Fruit fly (Drosophila melanogaster): ENCODE data around the gene fbl.

The fbl gene

DNA sequence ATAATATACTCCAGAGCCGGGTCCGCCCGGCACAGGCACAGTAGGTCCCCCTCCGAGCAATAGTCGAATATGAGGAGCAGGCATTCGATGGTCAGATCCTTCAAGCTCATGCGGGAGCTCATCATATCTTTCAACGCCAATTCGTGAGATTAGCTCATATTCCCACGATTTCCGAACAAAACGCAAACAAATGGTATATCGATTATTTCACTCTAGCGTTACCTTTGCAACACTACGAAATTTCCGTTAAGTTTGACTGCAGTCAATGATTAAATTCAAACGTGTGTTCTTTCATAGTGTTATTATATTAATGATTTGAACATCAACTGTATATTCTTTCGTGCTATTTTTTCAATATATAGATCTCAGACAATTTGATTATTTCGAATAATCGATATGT, 9.1 kb downstream of the fbl start, which contains the start of gene CG33969:
Gene CG33969 (minus strand): TSS at position 197 of the 400 bp plus-strand sequence.
- TF ChIP-seq CG1620 (GFP tag; optimal IDR thresholded peaks at IDR 0.05) (peak; percentile 5), CG7101 (tag; optimal IDR thresholded peaks at IDR 0.05) (peak; percentile 22), tj (GFP tag; optimal IDR thresholded peaks at IDR 0.05) (peak; percentile 2), pad (GFP tag; optimal IDR thresholded peaks at IDR 0.05) (peak; percentile 29), ovo (GFP tag; optimal IDR thresholded peaks at IDR 0.05) (no peak), kay (GFP tag; ENCODE audit: borderline replicate concordance) (peak; percentile 49), bab1 (GFP tag; optimal IDR thresholded peaks at IDR 0.05) (peak; percentile 36), Crg-1 (GFP tag; optimal IDR thresholded peaks at IDR 0.05) (peak; percentile 18), cnc (optimal IDR thresholded peaks at IDR 0.05) (no peak)

DNA sequence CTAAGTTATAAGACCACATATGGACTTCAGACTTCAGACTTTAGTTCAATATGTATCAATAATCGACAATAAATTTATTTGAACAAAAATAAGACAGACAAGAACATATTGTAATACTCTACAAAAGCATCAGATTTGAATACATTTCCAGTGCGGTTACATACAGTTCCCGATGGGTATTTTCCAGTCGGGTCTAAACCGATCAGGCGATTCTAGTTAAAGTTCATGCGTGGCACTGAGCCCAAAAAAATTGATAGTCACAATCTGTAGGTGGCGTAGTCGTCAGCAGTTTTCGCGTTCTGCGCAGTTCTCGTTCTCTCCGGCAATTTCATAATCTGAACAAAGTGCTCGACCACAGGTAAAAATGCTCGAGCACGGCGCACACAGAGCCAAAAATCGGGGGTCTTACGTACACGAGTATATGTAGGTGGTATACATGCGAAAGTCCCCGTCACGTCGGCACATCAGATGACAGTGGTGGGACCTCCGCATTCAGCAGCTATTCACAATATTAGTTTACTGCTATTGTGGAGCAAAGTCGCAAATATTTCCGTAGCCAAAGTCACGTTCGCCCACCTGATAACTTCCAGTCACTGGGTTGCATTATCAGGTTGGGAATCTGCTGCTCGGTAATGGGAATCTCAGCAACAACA, 11.2 kb downstream of the fbl start:
- peak; percentile 46 for TF ChIP-seq Clk (GFP tag; optimal IDR thresholded peaks at IDR 0.05)
- peak in 1 of 2 experiments; percentile 29 for TF ChIP-seq cnc (optimal IDR thresholded peaks at IDR 0.05)
- TF ChIP-seq Hr96 (GFP tag; optimal IDR thresholded peaks at IDR 0.05) = peak; percentile 18
- no peak for TF ChIP-seq toe (GFP tag; optimal IDR thresholded peaks at IDR 0.05)
- peak; percentile 30 for TF ChIP-seq CG7045 (GFP tag; optimal IDR thresholded peaks at IDR 0.05)
- TF ChIP-seq CG1620 (GFP tag; optimal IDR thresholded peaks at IDR 0.05) = no peak
- no peak for TF ChIP-seq ovo (GFP tag; optimal IDR thresholded peaks at IDR 0.05)
- no peak for TF ChIP-seq Crg-1 (GFP tag; optimal IDR thresholded peaks at IDR 0.05)
- peak; percentile 60 for TF ChIP-seq CG33017 (tag; optimal IDR thresholded peaks at IDR 0.05)
- peak; percentile 95 for TF ChIP-seq tj (GFP tag; optimal IDR thresholded peaks at IDR 0.05)
- TF ChIP-seq pad (GFP tag; optimal IDR thresholded peaks at IDR 0.05) = peak; percentile 50
- peak; percentile 55 for TF ChIP-seq CG11617 (GFP tag; optimal IDR thresholded peaks at IDR 0.05)
- no peak for TF ChIP-seq CG14711 (tag; optimal IDR thresholded peaks at IDR 0.05)
- TF ChIP-seq bab1 (GFP tag; optimal IDR thresholded peaks at IDR 0.05) = peak; percentile 66
- TF ChIP-seq kay (GFP tag; ENCODE audit: borderline replicate concordance) = peak; percentile 52
- TF ChIP-seq CG12768 (GFP tag; optimal IDR thresholded peaks at IDR 0.05) = peak; percentile 93
- peak; percentile 94 for TF ChIP-seq cic (GFP tag; optimal IDR thresholded peaks at IDR 0.05)
- TF ChIP-seq Mnt (GFP tag; optimal IDR thresholded peaks at IDR 0.05) = peak; percentile 72
- peak; percentile 66 for TF ChIP-seq CG7101 (tag; optimal IDR thresholded peaks at IDR 0.05)
- TF ChIP-seq CG5204 (GFP tag; optimal IDR thresholded peaks at IDR 0.05) = peak; percentile 38

DNA sequence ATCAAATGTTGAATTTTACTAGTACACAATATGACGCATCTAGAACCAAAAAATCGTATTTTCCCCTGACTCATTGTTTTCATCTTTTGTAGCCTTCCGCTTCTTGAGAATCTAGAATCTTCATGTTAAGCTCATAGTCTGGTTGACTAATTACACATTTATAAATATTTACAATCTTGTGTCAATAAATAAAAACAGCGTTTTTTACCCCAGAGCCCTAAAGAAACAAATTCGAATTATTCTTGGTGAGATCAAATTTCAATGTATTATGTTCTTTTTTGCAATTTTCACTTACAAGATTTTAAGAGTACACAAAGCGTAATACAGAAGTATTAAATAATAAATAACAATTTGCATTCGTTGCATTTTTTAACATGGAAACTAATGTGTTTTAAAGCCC, 11.8 kb downstream of the fbl start:
- TF ChIP-seq cnc (optimal IDR thresholded peaks at IDR 0.05) = no peak
- no peak for TF ChIP-seq Hr96 (GFP tag; optimal IDR thresholded peaks at IDR 0.05)
- TF ChIP-seq pad (GFP tag; optimal IDR thresholded peaks at IDR 0.05) = no peak
- TF ChIP-seq CG7101 (tag; optimal IDR thresholded peaks at IDR 0.05) = no peak
- no peak for TF ChIP-seq CG33017 (tag; optimal IDR thresholded peaks at IDR 0.05)
- TF ChIP-seq kay (GFP tag; ENCODE audit: borderline replicate concordance) = peak; percentile 95

DNA sequence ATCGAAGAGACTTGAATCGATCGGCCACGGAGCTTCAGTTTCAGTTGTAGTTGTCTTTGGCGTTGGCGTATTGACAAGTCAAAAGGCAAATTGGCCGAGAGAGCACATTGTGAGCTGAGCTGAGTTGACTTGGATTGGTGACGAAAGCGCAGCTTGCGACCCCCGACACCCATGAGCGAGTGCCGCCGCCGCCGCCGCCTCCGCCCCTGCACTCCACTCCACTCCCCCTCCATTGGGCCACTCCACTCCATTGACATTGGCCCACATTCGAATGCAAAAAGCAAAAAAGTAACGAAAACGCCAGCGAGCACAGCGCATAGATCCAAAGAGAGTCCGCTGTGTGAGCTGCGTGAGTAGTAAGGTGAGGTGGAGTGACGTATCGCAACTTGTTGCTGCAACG, 13.5 kb downstream of the fbl start:
- TF ChIP-seq CG1620 (GFP tag; optimal IDR thresholded peaks at IDR 0.05) (no peak), tj (GFP tag; optimal IDR thresholded peaks at IDR 0.05) (peak; percentile 43)

DNA sequence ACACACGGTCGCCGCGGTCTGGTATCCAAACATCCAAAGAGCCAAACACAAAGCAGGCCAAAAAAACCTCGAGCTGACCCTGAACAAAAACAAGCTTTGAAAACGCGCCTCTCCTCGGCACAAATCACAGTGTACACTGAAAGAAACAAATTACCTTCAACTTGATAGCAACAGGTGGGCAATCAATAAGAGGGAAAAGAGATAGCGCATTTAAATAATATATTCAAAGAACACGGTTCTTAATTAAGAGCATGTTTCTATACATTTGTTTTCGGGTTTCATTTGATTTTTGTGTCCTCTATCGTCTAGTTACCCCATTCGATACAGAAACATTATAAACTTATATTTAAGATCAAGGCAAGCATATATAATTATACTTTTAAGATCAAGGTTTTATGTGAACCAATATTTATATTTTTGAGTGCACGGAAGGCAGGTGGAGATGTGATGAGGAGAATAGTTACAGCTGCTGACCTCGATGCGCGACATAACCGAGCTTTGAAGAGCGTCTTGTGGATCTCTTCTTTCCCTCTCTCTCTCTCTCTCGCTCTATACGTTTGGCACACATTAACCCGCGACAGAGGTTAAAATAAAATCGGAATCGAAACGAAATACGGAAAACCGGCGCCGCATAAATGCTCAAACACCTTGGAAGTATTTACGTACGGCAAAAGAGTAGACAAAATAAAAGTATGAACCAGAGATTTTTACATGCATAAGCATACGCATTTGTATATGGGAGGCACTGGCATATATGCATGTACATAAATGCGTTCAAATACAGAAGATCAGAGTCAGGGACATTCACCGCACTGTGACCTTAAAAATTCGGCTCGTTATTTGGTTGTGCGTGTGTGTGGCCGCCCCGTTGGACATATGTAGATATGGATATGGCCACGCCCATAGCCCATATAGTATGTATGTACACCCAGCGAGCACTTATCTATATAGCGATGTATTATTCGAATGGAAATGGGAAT, 14.3 kb downstream of the fbl start:
- TF ChIP-seq Clk (GFP tag; optimal IDR thresholded peaks at IDR 0.05) (peak; percentile 36), CG12768 (GFP tag; optimal IDR thresholded peaks at IDR 0.05) (peak; percentile 12), kay (GFP tag; ENCODE audit: borderline replicate concordance) (no peak), CG5204 (GFP tag; optimal IDR thresholded peaks at IDR 0.05) (peak; percentile 60), CG14711 (tag; optimal IDR thresholded peaks at IDR 0.05) (peak; percentile 30), cic (GFP tag; optimal IDR thresholded peaks at IDR 0.05) (no peak), ovo (GFP tag; optimal IDR thresholded peaks at IDR 0.05) (no peak), Mnt (GFP tag; optimal IDR thresholded peaks at IDR 0.05) (no peak), toe (GFP tag; optimal IDR thresholded peaks at IDR 0.05) (peak; percentile 15), CG7045 (GFP tag; optimal IDR thresholded peaks at IDR 0.05) (peak; percentile 32), Crg-1 (GFP tag; optimal IDR thresholded peaks at IDR 0.05) (no peak), CG1620 (GFP tag; optimal IDR thresholded peaks at IDR 0.05) (peak; percentile 4), bab1 (GFP tag; optimal IDR thresholded peaks at IDR 0.05) (peak; percentile 62), CG7101 (tag; optimal IDR thresholded peaks at IDR 0.05) (peak; percentile 46), pad (GFP tag; optimal IDR thresholded peaks at IDR 0.05) (no peak), CG33017 (tag; optimal IDR thresholded peaks at IDR 0.05) (peak; percentile 44), cnc (optimal IDR thresholded peaks at IDR 0.05) (no peak), tj (GFP tag; optimal IDR thresholded peaks at IDR 0.05) (no peak), Hr96 (GFP tag; optimal IDR thresholded peaks at IDR 0.05) (no peak), CG11617 (GFP tag; optimal IDR thresholded peaks at IDR 0.05) (peak; percentile 34)

DNA sequence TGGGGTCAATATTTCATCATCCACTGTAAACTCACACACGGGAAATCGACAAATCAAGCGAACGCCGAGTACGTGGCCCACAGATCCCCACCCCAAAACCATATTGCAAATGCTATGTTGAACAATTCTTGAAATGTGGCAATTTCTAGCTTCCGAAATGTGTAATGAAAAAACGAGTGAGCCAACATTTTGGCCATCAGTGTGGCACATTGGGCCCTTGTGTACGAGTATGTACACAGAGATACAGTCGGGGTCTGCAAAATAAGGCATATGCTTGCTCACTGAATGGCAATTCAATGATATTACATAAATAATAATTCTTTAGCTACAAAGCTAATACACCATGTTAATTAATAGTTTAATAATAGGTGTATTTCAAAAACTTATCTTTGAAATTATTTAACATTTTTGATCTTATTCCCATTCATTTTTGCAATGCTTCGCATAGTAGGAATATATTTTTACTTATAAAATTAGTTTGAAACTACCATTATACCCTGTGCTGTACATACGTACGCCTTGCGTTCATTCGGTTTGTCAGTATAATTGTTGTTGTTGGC, 15.4 kb downstream of the fbl start:
- peak; percentile 79 for TF ChIP-seq CG7045 (GFP tag; optimal IDR thresholded peaks at IDR 0.05)
- peak; percentile 61 for TF ChIP-seq ovo (GFP tag; optimal IDR thresholded peaks at IDR 0.05)
- TF ChIP-seq toe (GFP tag; optimal IDR thresholded peaks at IDR 0.05) = peak; percentile 68
- TF ChIP-seq tj (GFP tag; optimal IDR thresholded peaks at IDR 0.05) = peak; percentile 76
- no peak for TF ChIP-seq cnc (optimal IDR thresholded peaks at IDR 0.05)
- TF ChIP-seq cic (GFP tag; optimal IDR thresholded peaks at IDR 0.05) = no peak
- TF ChIP-seq Crg-1 (GFP tag; optimal IDR thresholded peaks at IDR 0.05) = peak; percentile 55
- peak; percentile 84 for TF ChIP-seq CG7101 (tag; optimal IDR thresholded peaks at IDR 0.05)
- TF ChIP-seq pad (GFP tag; optimal IDR thresholded peaks at IDR 0.05) = peak; percentile 72
- TF ChIP-seq CG11617 (GFP tag; optimal IDR thresholded peaks at IDR 0.05) = peak; percentile 82
- peak; percentile 88 for TF ChIP-seq bab1 (GFP tag; optimal IDR thresholded peaks at IDR 0.05)
- peak; percentile 89 for TF ChIP-seq CG33017 (tag; optimal IDR thresholded peaks at IDR 0.05)
- peak; percentile 73 for TF ChIP-seq CG12768 (GFP tag; optimal IDR thresholded peaks at IDR 0.05)
- TF ChIP-seq CG5204 (GFP tag; optimal IDR thresholded peaks at IDR 0.05) = peak; percentile 72
- peak; percentile 73 for TF ChIP-seq Hr96 (GFP tag; optimal IDR thresholded peaks at IDR 0.05)
- TF ChIP-seq Clk (GFP tag; optimal IDR thresholded peaks at IDR 0.05) = no peak
- peak; percentile 74 for TF ChIP-seq CG1620 (GFP tag; optimal IDR thresholded peaks at IDR 0.05)
- TF ChIP-seq CG14711 (tag; optimal IDR thresholded peaks at IDR 0.05) = peak; percentile 79
- peak; percentile 91 for TF ChIP-seq kay (GFP tag; ENCODE audit: borderline replicate concordance)
- peak; percentile 31 for TF ChIP-seq Mnt (GFP tag; optimal IDR thresholded peaks at IDR 0.05)
